Fruit fly (Drosophila melanogaster) whole organism, adult: ENCODE results near the gene CG12784.

Experiments used
- CG11617 ChIP-seq: fragments of 200-800 bp; sonication (Bioruptor generic); optimal IDR thresholded peaks from 2 replicates; lab custom pipeline; 2017; ENCODE audit warnings: mild to moderate bottlenecking, missing biosample characterization, missing genetic modification reagents, missing genetic modification characterization
- CG12768 ChIP-seq: fragments of 200-800 bp; sonication (Bioruptor generic); optimal IDR thresholded peaks from 2 replicates; lab custom pipeline; 2017; ENCODE audit warnings: missing biosample characterization, missing genetic modification characterization, mild to moderate bottlenecking, moderate library complexity, missing genetic modification reagents
- CG14711 ChIP-seq: fragments of 200-800 bp; sonication (Bioruptor generic); optimal IDR thresholded peaks from 2 replicates; lab custom pipeline; 2018; ENCODE audit warnings: missing biosample characterization, mild to moderate bottlenecking, missing genetic modification characterization, moderate library complexity
- CG5204 ChIP-seq: fragments of 200-800 bp; sonication (Bioruptor generic); optimal IDR thresholded peaks from 2 replicates; lab custom pipeline; 2016; ENCODE audit warnings: missing biosample characterization, missing genetic modification characterization
- CG7045 ChIP-seq: fragments of 200-800 bp; sonication (Bioruptor generic); optimal IDR thresholded peaks from 2 replicates; lab custom pipeline; 2017; ENCODE audit warnings: missing biosample characterization, mild to moderate bottlenecking, missing genetic modification characterization
- CG7101 ChIP-seq: fragments of 200-800 bp; sonication (Bioruptor generic); optimal IDR thresholded peaks from 2 replicates; lab custom pipeline; 2018; ENCODE audit warnings: missing biosample characterization, mild to moderate bottlenecking, missing genetic modification characterization, moderate library complexity
- Clk ChIP-seq: fragments of 200-800 bp; sonication (Bioruptor generic); optimal IDR thresholded peaks from 2 replicates; lab custom pipeline; 2017; ENCODE audit warnings: missing biosample characterization, missing genetic modification characterization
- Crg-1 ChIP-seq: fragments of 200-800 bp; sonication (Bioruptor generic); optimal IDR thresholded peaks from 2 replicates; lab custom pipeline; 2016; ENCODE audit warnings: missing biosample characterization, missing genetic modification characterization
- cnc ChIP-seq, 2 experiments: fragments of >200 bp; optimal IDR thresholded peaks; 2 replicates each; lab custom pipeline; 2017
- kay ChIP-seq: fragments of 200-800 bp; sonication (Bioruptor generic); peaks from one replicate; lab custom pipeline; 2016; ENCODE audit warnings: missing biosample characterization, missing genetic modification characterization, borderline replicate concordance
- ovo ChIP-seq: fragments of 200-800 bp; sonication (Bioruptor generic); optimal IDR thresholded peaks from 2 replicates; lab custom pipeline; 2016; ENCODE audit warnings: missing biosample characterization, missing genetic modification characterization
- tj ChIP-seq: fragments of 200-800 bp; sonication (Bioruptor generic); optimal IDR thresholded peaks from 3 replicates; lab custom pipeline; 2017; ENCODE audit warnings: missing biosample characterization, mild to moderate bottlenecking, missing genetic modification characterization, moderate library complexity
- toe ChIP-seq: fragments of 200-800 bp; sonication (Bioruptor generic); optimal IDR thresholded peaks from 2 replicates; lab custom pipeline; 2016; ENCODE audit warnings: missing biosample characterization, missing genetic modification characterization

DNA sequence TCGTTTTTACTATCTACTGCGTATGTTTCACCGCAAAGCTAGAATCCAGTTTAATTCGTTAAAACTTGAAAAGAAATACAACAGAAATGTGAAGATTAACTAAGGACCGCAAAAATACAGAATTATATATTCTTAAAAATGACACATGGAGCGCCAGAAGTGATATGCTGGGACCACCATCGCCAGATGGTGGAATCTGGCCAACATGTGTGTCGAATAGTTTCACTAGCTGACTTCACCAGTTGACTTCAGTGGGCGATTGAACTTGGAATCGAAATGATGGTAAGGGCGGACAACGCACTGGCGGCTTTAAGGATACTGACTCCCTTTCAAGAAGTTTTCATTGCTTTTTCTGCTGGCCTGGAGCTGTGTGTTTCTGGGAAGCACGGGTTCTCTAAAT is 39.1 kb downstream of the CG12784 start, which contains the start of gene CG9593:
- TF ChIP-seq CG5204 (GFP tag; lab: Kevin White, UChicago), result no peak
- TF ChIP-seq CG12768 (GFP tag; lab: Kevin White, UChicago), result no peak
- TF ChIP-seq CG7045 (GFP tag; lab: Kevin White, UChicago), result no peak
- no peak for TF ChIP-seq ovo (GFP tag; lab: Kevin White, UChicago)
- TF ChIP-seq Clk (GFP tag; lab: Kevin White, UChicago), result no peak
- no peak for TF ChIP-seq CG7101 (tag; lab: Kevin White, UChicago)
- TF ChIP-seq Crg-1 (GFP tag; lab: Kevin White, UChicago), result no peak
- no peak for TF ChIP-seq cnc (optimal IDR thresholded peaks at IDR 0.05; lab: Kevin White, UChicago)
- TF ChIP-seq toe (GFP tag; lab: Kevin White, UChicago), result no peak
- no peak for TF ChIP-seq tj (GFP tag; lab: Kevin White, UChicago)
- TF ChIP-seq CG11617 (GFP tag; lab: Kevin White, UChicago), result no peak
- no peak for TF ChIP-seq CG14711
- no peak for TF ChIP-seq kay (GFP tag; lab: Kevin White, UChicago)
